Fruit fly (Drosophila melanogaster) whole organism, embryonic: ENCODE measurements around the gene enc.

Experiments
- Ada2b ChIP-seq: fragments of 200-800 bp; sonication (Bioruptor generic); IDR thresholded peaks from 2 replicates; pipeline ENCODE4 v1.3.6; 2022; ENCODE audit warnings: missing biosample characterization, missing genetic modification characterization
- Adf1 ChIP-seq: fragments of 200-800 bp; sonication (Bioruptor generic); IDR thresholded peaks from 2 replicates; pipeline ENCODE4 v1.3.6; 2022; ENCODE audit warnings: missing biosample characterization, missing genetic modification characterization
- Antp ChIP-seq: fragments of 200-800 bp; sonication (Bioruptor generic); optimal IDR thresholded peaks from 3 replicates; lab custom pipeline; 2016; ENCODE audit warnings: missing biosample characterization, missing genetic modification characterization
- Asciz ChIP-seq: fragments of 200-800 bp; sonication (Bioruptor generic); optimal IDR thresholded peaks from 2 replicates; lab custom pipeline; 2017; ENCODE audit warnings: missing biosample characterization, mild to moderate bottlenecking, missing genetic modification characterization, missing genetic modification reagents
- Atf3 ChIP-seq: fragments of 200-800 bp; sonication (Bioruptor generic); optimal IDR thresholded peaks from 3 replicates; lab custom pipeline; 2016; ENCODE audit warnings: missing biosample characterization, missing genetic modification characterization
- CG10267 ChIP-seq: fragments of 200-800 bp; sonication (Bioruptor generic); optimal IDR thresholded peaks from 2 replicates; lab custom pipeline; 2018; ENCODE audit warnings: missing biosample characterization, mild to moderate bottlenecking, missing genetic modification characterization, moderate library complexity
- CG10543 ChIP-seq: fragments of 200-800 bp; sonication (Bioruptor generic); optimal IDR thresholded peaks from 3 replicates; lab custom pipeline; 2017; ENCODE audit warnings: missing biosample characterization, mild to moderate bottlenecking, missing genetic modification characterization, moderate library complexity
- CG11504 ChIP-seq: fragments of 200-800 bp; sonication (Bioruptor generic); optimal IDR thresholded peaks from 3 replicates; lab custom pipeline; 2019; ENCODE audit warnings: missing biosample characterization, mild to moderate bottlenecking, missing genetic modification characterization, moderate library complexity
- CG11723 ChIP-seq: fragments of 200-800 bp; sonication (Bioruptor generic); optimal IDR thresholded peaks from 2 replicates; lab custom pipeline; 2017; ENCODE audit warnings: missing biosample characterization, mild to moderate bottlenecking, missing genetic modification characterization
- CG12299 ChIP-seq: fragments of 200-800 bp; sonication (Bioruptor generic); optimal IDR thresholded peaks from 2 replicates; lab custom pipeline; 2018; ENCODE audit warnings: missing biosample characterization, mild to moderate bottlenecking, missing genetic modification characterization
- CG2712 ChIP-seq: fragments of 200-800 bp; optimal IDR thresholded peaks from 3 replicates; lab custom pipeline; 2019; ENCODE audit warnings: missing biosample characterization, mild to moderate bottlenecking, missing genetic modification characterization, moderate library complexity
- CG3407 ChIP-seq: fragments of 200-800 bp; sonication (Bioruptor generic); optimal IDR thresholded peaks from 2 replicates; lab custom pipeline; 2018; ENCODE audit warnings: missing biosample characterization, mild to moderate bottlenecking, missing genetic modification characterization
- CG5953 ChIP-seq: fragments of 200-800 bp; sonication (Bioruptor generic); IDR thresholded peaks from 2 replicates; pipeline ENCODE4 v1.3.6; 2022; ENCODE audit warnings: missing biosample characterization, missing genetic modification characterization
- CG6689 ChIP-seq: fragments of 200-800 bp; sonication (Bioruptor generic); IDR thresholded peaks from 2 replicates; pipeline ENCODE4 v1.3.6; 2022; ENCODE audit warnings: missing biosample characterization, missing genetic modification characterization
- CG6791 ChIP-seq: fragments of 200-800 bp; sonication (Bioruptor generic); IDR thresholded peaks from 3 replicates; pipeline ENCODE4 v1.3.6; 2022; ENCODE audit warnings: missing biosample characterization, missing genetic modification characterization; ENCODE audit not compliant: partially characterized antibody
- CG7271 ChIP-seq: fragments of 200-800 bp; sonication (Bioruptor generic); optimal IDR thresholded peaks from 2 replicates; lab custom pipeline; 2018; ENCODE audit warnings: missing biosample characterization, mild to moderate bottlenecking, missing genetic modification characterization, moderate library complexity
- CG8290 ChIP-seq, 3 experiments: fragments of 200-800 bp; sonication (Bioruptor generic); optimal IDR thresholded peaks; 2 replicates each; lab custom pipeline; 2016 to 2019; ENCODE audit warnings: missing biosample characterization in 3 of 3, missing genetic modification characterization in 3 of 3, mild to moderate bottlenecking in 2 of 3, moderate library complexity in 1 of 3
- CG9876 ChIP-seq: fragments of 200-800 bp; sonication (Bioruptor generic); optimal IDR thresholded peaks from 2 replicates; lab custom pipeline; 2016; ENCODE audit warnings: missing biosample characterization, missing genetic modification characterization
- Chrac-16 ChIP-seq: fragments of 200-800 bp; sonication (Bioruptor generic); optimal IDR thresholded peaks from 3 replicates; lab custom pipeline; 2016; ENCODE audit warnings: missing biosample characterization, missing genetic modification characterization
- Doc2 ChIP-seq: fragments of 200-800 bp; sonication (Bioruptor generic); IDR thresholded peaks from 2 replicates; pipeline ENCODE4 v1.3.6; 2022; ENCODE audit warnings: missing biosample characterization, missing genetic modification characterization
- Ets97D ChIP-seq: fragments of 200-800 bp; sonication (Bioruptor generic); optimal IDR thresholded peaks from 3 replicates; lab custom pipeline; 2016; ENCODE audit warnings: missing biosample characterization, missing genetic modification characterization
- Mad ChIP-seq: fragments of 200-800 bp; sonication (Bioruptor generic); optimal IDR thresholded peaks from 2 replicates; lab custom pipeline; 2016; ENCODE audit warnings: missing biosample characterization, missing genetic modification characterization
- Mrtf ChIP-seq: fragments of 200-800 bp; sonication (Bioruptor generic); IDR thresholded peaks from 3 replicates; pipeline ENCODE4 v1.3.6; 2022; ENCODE audit warnings: missing biosample characterization, missing genetic modification characterization
- Scr ChIP-seq: fragments of 200-800 bp; sonication (Bioruptor generic); IDR thresholded peaks from 2 replicates; pipeline ENCODE4 v1.3.6; 2022; ENCODE audit warnings: missing biosample characterization, missing genetic modification characterization; ENCODE audit not compliant: partially characterized antibody
- Sry-δ ChIP-seq: fragments of 200-800 bp; sonication (Bioruptor generic); optimal IDR thresholded peaks from 2 replicates; lab custom pipeline; 2016; ENCODE audit warnings: missing biosample characterization, missing genetic modification characterization
- Stat92E ChIP-seq, 3 experiments: fragments of >200 bp in 2 of 3; fragments of 200-800 bp in 1 of 3; sonication (Bioruptor generic) in 1 of 3; optimal IDR thresholded peaks; 2 replicates each; lab custom pipeline; 2017 to 2019; ENCODE audit warnings: missing biosample characterization in 3 of 3, missing genetic modification characterization in 3 of 3, mild to moderate bottlenecking in 1 of 3, moderate library complexity in 1 of 3
- Usf ChIP-seq: fragments of 200-800 bp; sonication (Bioruptor generic); optimal IDR thresholded peaks from 2 replicates; lab custom pipeline; 2017; ENCODE audit warnings: missing genotype, missing biosample characterization, missing genetic modification characterization
- az2 ChIP-seq: fragments of 200-800 bp; sonication (Bioruptor generic); optimal IDR thresholded peaks from 3 replicates; lab custom pipeline; 2016; ENCODE audit warnings: missing biosample characterization, missing genetic modification characterization
- chinmo ChIP-seq: fragments of 200-800 bp; sonication (Bioruptor generic); IDR thresholded peaks from 4 replicates; pipeline ENCODE4 v1.3.6; 2022; ENCODE audit warnings: missing biosample characterization, missing genetic modification characterization; ENCODE audit not compliant: partially characterized antibody
- chn ChIP-seq: fragments of 200-800 bp; sonication (Bioruptor generic); optimal IDR thresholded peaks from 2 replicates; lab custom pipeline; 2016; ENCODE audit warnings: missing biosample characterization, missing genetic modification characterization
- corto ChIP-seq: fragments of 200-800 bp; sonication (Bioruptor generic); optimal IDR thresholded peaks from 2 replicates; lab custom pipeline; 2016; ENCODE audit warnings: missing biosample characterization, mild to moderate bottlenecking, missing genetic modification characterization, moderate library complexity
- dm ChIP-seq: fragments of 200-800 bp; sonication (Bioruptor generic); optimal IDR thresholded peaks from 3 replicates; lab custom pipeline; 2016; ENCODE audit warnings: missing biosample characterization, missing genetic modification characterization
- ewg ChIP-seq: fragments of 200-800 bp; sonication (Bioruptor generic); optimal IDR thresholded peaks from 3 replicates; lab custom pipeline; 2017; ENCODE audit warnings: mild to moderate bottlenecking, missing biosample characterization, missing genetic modification reagents, missing genetic modification characterization
- hkb ChIP-seq, 2 experiments: fragments of 200-800 bp in 1 of 2; fragments of >200 bp in 1 of 2; sonication (Bioruptor generic) in 1 of 2; IDR thresholded peaks in 1 of 2; optimal IDR thresholded peaks in 1 of 2; 2 replicates each; pipeline versions ENCODE4 v1.3.6 to Lab custom; 2017 to 2022; ENCODE audit warnings: missing biosample characterization in 1 of 2, missing genetic modification characterization in 1 of 2
- kni ChIP-seq: fragments of 200-800 bp; sonication (Bioruptor generic); optimal IDR thresholded peaks from 3 replicates; lab custom pipeline; 2017; ENCODE audit warnings: mild to moderate bottlenecking, missing biosample characterization, missing genetic modification reagents, missing genetic modification characterization
- lola ChIP-seq, 3 experiments: fragments of >200 bp in 2 of 3; fragments of 200-800 bp in 1 of 3; sonication (Bioruptor generic) in 1 of 3; optimal IDR thresholded peaks; 2 replicates each; lab custom pipeline; 2017 to 2019; ENCODE audit warnings: missing biosample characterization in 3 of 3, missing genetic modification characterization in 3 of 3, mild to moderate bottlenecking in 1 of 3, moderate library complexity in 1 of 3
- nom ChIP-seq: fragments of 200-800 bp; sonication (Bioruptor generic); optimal IDR thresholded peaks from 2 replicates; lab custom pipeline; 2017; ENCODE audit warnings: missing biosample characterization, missing genetic modification characterization, mild to moderate bottlenecking, moderate library complexity, missing genetic modification reagents
- otp ChIP-seq: fragments of 200-800 bp; sonication (Bioruptor generic); IDR thresholded peaks from 3 replicates; pipeline ENCODE4, ENCODE4 v1.3.6; 2022; ENCODE audit warnings: missing biosample characterization, missing genetic modification characterization
- p53 ChIP-seq: fragments of 200-800 bp; sonication (Bioruptor generic); optimal IDR thresholded peaks from 2 replicates; lab custom pipeline; 2016; ENCODE audit warnings: missing biosample characterization, missing genetic modification characterization
- ro ChIP-seq: fragments of 200-800 bp; sonication (Bioruptor generic); IDR thresholded peaks from 2 replicates; pipeline ENCODE4 v1.3.6; 2022; ENCODE audit warnings: missing biosample characterization, missing genetic modification characterization
- sisA ChIP-seq: fragments of 200-800 bp; sonication (Bioruptor generic); IDR thresholded peaks from 2 replicates; pipeline ENCODE4 v1.3.6; 2022; ENCODE audit warnings: missing biosample characterization, missing genetic modification characterization
- sqz ChIP-seq: fragments of 200-800 bp; sonication (Bioruptor generic); optimal IDR thresholded peaks from 3 replicates; lab custom pipeline; 2018; ENCODE audit warnings: missing biosample characterization, mild to moderate bottlenecking, missing genetic modification characterization
- ssp ChIP-seq: fragments of 200-800 bp; sonication (Bioruptor generic); IDR thresholded peaks from 2 replicates; pipeline ENCODE4 v1.3.6; 2022; ENCODE audit warnings: missing biosample characterization, missing genetic modification characterization
- stc ChIP-seq: fragments of 200-800 bp; sonication (Bioruptor generic); IDR thresholded peaks from 2 replicates; pipeline ENCODE4 v1.3.6; 2022; ENCODE audit warnings: missing biosample characterization, missing genetic modification characterization
- sug ChIP-seq: fragments of 200-800 bp; optimal IDR thresholded peaks from 2 replicates; lab custom pipeline; 2019; ENCODE audit warnings: missing biosample characterization, mild to moderate bottlenecking, missing genetic modification characterization, moderate library complexity
- tna ChIP-seq: fragments of 200-800 bp; sonication (Bioruptor generic); IDR thresholded peaks from 2 replicates; pipeline ENCODE4 v1.3.6; 2022; ENCODE audit warnings: missing biosample characterization, missing genetic modification characterization; ENCODE audit not compliant: partially characterized antibody
- usp ChIP-seq: fragments of >200 bp; optimal IDR thresholded peaks from 2 replicates; lab custom pipeline; 2017; ENCODE audit warnings: missing biosample characterization, missing genetic modification characterization
- vvl ChIP-seq: fragments of 200-800 bp; sonication (Bioruptor generic); IDR thresholded peaks from 2 replicates; pipeline ENCODE4 v1.3.6; 2022; ENCODE audit warnings: missing biosample characterization, missing genetic modification characterization

enc gene

DNA sequence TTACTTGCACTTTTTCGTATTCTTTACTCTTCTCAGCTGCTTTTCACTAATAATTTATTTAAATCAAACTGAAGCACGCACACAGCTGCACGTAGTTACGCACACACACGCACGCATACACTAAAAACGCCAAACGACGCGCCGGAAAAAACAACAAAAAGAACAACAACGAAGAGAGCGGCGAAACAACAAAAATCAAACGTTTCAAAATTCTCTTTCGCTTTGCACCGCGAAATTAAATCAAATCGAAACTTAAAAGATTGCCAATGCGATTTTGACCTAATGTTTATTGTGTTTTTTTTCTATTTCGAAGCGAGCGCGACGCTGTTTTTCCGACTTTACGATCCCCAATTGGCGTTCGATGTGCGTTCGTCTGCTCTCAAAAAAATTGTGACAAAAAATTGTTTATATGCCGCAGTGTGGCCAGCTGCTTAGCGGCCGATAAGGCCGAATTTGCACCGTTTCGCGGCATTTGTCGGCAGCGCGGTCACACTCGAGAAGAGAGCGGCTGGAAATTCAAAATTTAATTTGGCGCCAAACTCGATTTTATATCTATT, 30.8 kb upstream of the enc start (continued):
- no peak for TF ChIP-seq Antp (GFP tag; lab: Kevin White, UChicago)
- peak; percentile 45 for TF ChIP-seq kni (GFP tag; lab: Kevin White, UChicago)
- TF ChIP-seq stc (GFP tag; lab: Robert Waterston, UW), result no peak
- no peak for TF ChIP-seq p53 (GFP tag; lab: Kevin White, UChicago)
- TF ChIP-seq vvl (GFP tag; lab: Robert Waterston, UW), result peak; percentile 64; the same call in 1 of the 2 replicates
- peak; percentile 25 for TF ChIP-seq CG3407 (GFP tag; lab: Kevin White, UChicago)
- TF ChIP-seq CG6791, result 0 out of 3 replicates have a peak, but pooled peaks have one; percentile 5
- TF ChIP-seq CG6689 (GFP tag; lab: Robert Waterston, UW), result no peak
- no peak for TF ChIP-seq Chrac-16 (GFP tag; lab: Kevin White, UChicago)
- TF ChIP-seq CG10267 (tag; lab: Kevin White, UChicago), result peak; percentile 41
- peak; percentile 32 for TF ChIP-seq CG2712 (tag; lab: Kevin White, UChicago)
- no peak; the same call in 1 of the 2 replicates for TF ChIP-seq Adf1 (GFP tag; lab: Robert Waterston, UW)
- TF ChIP-seq CG9876 (GFP tag; lab: Kevin White, UChicago), result no peak
- TF ChIP-seq Usf (GFP tag; lab: Kevin White, UChicago), result no peak
- TF ChIP-seq ewg (GFP tag; lab: Kevin White, UChicago), result peak; percentile 71
- TF ChIP-seq dm (GFP tag; lab: Kevin White, UChicago), result no peak
- no peak for TF ChIP-seq Asciz (GFP tag; lab: Kevin White, UChicago)
- TF ChIP-seq corto (GFP tag; lab: Kevin White, UChicago), result no peak
- TF ChIP-seq hkb (optimal IDR thresholded peaks at IDR 0.05; lab: Kevin White, UChicago), result no peak
- peak; percentile 56 for TF ChIP-seq hkb (GFP tag; IDR thresholded peaks at IDR 0.05; lab: Robert Waterston, UW)
- no peak for TF ChIP-seq CG8290 (GFP tag; optimal IDR thresholded peaks at IDR 0.05; lab: Kevin White, UChicago)
- TF ChIP-seq CG8290 (tag; optimal IDR thresholded peaks at IDR 0.05; lab: Kevin White, UChicago), result peak in 1 of 2 experiments; percentile 79
- TF ChIP-seq nom (GFP tag; lab: Kevin White, UChicago), result peak; percentile 64
- peak; percentile 98 for TF ChIP-seq sqz (GFP tag; lab: Kevin White, UChicago)
- no peak for TF ChIP-seq Scr (GFP tag; lab: Robert Waterston, UW)
- TF ChIP-seq sisA (GFP tag; lab: Robert Waterston, UW), result no peak
- TF ChIP-seq Ets97D (GFP tag; lab: Kevin White, UChicago), result peak; percentile 70
- TF ChIP-seq Mad (GFP tag; lab: Kevin White, UChicago), result no peak
- peak; percentile 48 for TF ChIP-seq CG11723 (GFP tag; lab: Kevin White, UChicago)
- TF ChIP-seq chinmo (GFP tag; lab: Robert Waterston, UW), result peak; percentile 52; the same call in 1 of the 4 replicates
- TF ChIP-seq tna, result peak; percentile 10; the same call in 1 of the 2 replicates
- TF ChIP-seq sug (tag; lab: Kevin White, UChicago), result peak; percentile 27
- TF ChIP-seq Sry-δ (GFP tag; lab: Kevin White, UChicago), result peak; percentile 20
- TF ChIP-seq otp, result no peak
- TF ChIP-seq CG11504 (tag; lab: Kevin White, UChicago), result peak; percentile 15
- TF ChIP-seq ro (GFP tag; lab: Robert Waterston, UW), result no peak
- TF ChIP-seq Doc2 (GFP tag; lab: Robert Waterston, UW), result no peak
- TF ChIP-seq Mrtf (GFP tag; lab: Robert Waterston, UW), result no peak
- no peak for TF ChIP-seq CG7271 (tag; lab: Kevin White, UChicago)
- peak; percentile 43 for TF ChIP-seq CG10543 (GFP tag; lab: Kevin White, UChicago)
- TF ChIP-seq lola (GFP tag; optimal IDR thresholded peaks at IDR 0.05; lab: Kevin White, UChicago), result no peak
- no peak for TF ChIP-seq CG5953 (GFP tag; lab: Robert Waterston, UW)
- peak in 1 of 3 experiments; percentile 7 for TF ChIP-seq Stat92E (GFP tag; optimal IDR thresholded peaks at IDR 0.05; lab: Kevin White, UChicago)
- TF ChIP-seq ssp, result no peak
- no peak for TF ChIP-seq usp
- TF ChIP-seq Ada2b (GFP tag; lab: Robert Waterston, UW), result no peak
- no peak for TF ChIP-seq az2 (GFP tag; lab: Kevin White, UChicago)
- no peak for TF ChIP-seq Atf3 (GFP tag; lab: Kevin White, UChicago)
- no peak for TF ChIP-seq chn (GFP tag; lab: Kevin White, UChicago)
- peak; percentile 84 for TF ChIP-seq CG12299 (tag; lab: Kevin White, UChicago)
